Worm (Caenorhabditis elegans) whole organism, late embryonic: Measurements from ENCODE around the gene acdh-13.

Experiments
- C38D4.7 ChIP-seq: fragments of 200-800 bp; sonication (Bioruptor generic); optimal IDR thresholded peaks from 2 replicates; lab custom pipeline; 2018; ENCODE audit warnings: mild to moderate bottlenecking, missing genetic modification characterization, moderate library complexity, missing compliant biosample characterization
- F13H6.1 ChIP-seq: sonication (generic microtip); optimal IDR thresholded peaks from 2 replicates; lab custom pipeline; 2016; ENCODE audit warnings: missing genetic modification characterization, missing compliant biosample characterization
- K09A11.1 ChIP-seq: sonication (generic microtip); optimal IDR thresholded peaks from 2 replicates; lab custom pipeline; 2017; ENCODE audit warnings: antibody characterized with exemption, mild to moderate bottlenecking, missing genetic modification characterization, missing compliant biosample characterization; ENCODE audit not compliant: insufficient read depth
- ahr-1 ChIP-seq: sonication (generic microtip); optimal IDR thresholded peaks from 2 replicates; lab custom pipeline; 2016; ENCODE audit warnings: missing genetic modification characterization, missing compliant biosample characterization
- ama-1 ChIP-seq: fragments of 150-350 bp; optimal IDR thresholded peaks from 2 replicates; lab custom pipeline; 2014
- ceh-18 ChIP-seq: sonication (generic microtip); optimal IDR thresholded peaks from 2 replicates; lab custom pipeline; 2016; ENCODE audit warnings: missing genetic modification characterization, missing compliant biosample characterization
- ceh-19 ChIP-seq: fragments of 200-800 bp; sonication (Bioruptor generic); optimal IDR thresholded peaks from 2 replicates; lab custom pipeline; 2018; ENCODE audit warnings: mild to moderate bottlenecking, missing genetic modification characterization, missing compliant biosample characterization
- ceh-24 ChIP-seq: sonication (generic microtip); optimal IDR thresholded peaks from 2 replicates; lab custom pipeline; 2016; ENCODE audit warnings: mild to moderate bottlenecking, missing genetic modification characterization, missing compliant biosample characterization
- ceh-34 ChIP-seq: sonication (generic microtip); optimal IDR thresholded peaks from 2 replicates; lab custom pipeline; 2016; ENCODE audit warnings: mild to moderate bottlenecking, missing genetic modification characterization, missing compliant biosample characterization
- ceh-6 ChIP-seq: fragments of 200-800 bp; sonication (Bioruptor generic); optimal IDR thresholded peaks from 2 replicates; lab custom pipeline; 2018; ENCODE audit warnings: mild to moderate bottlenecking, missing genetic modification characterization, missing compliant biosample characterization
- dmd-4 ChIP-seq: sonication (generic microtip); optimal IDR thresholded peaks from 2 replicates; lab custom pipeline; 2016; ENCODE audit warnings: borderline replicate concordance, missing genetic modification characterization, missing compliant biosample characterization
- dve-1 ChIP-seq: sonication (generic microtip); optimal IDR thresholded peaks from 2 replicates; lab custom pipeline; 2017; ENCODE audit warnings: antibody characterized with exemption, mild to moderate bottlenecking, missing genetic modification characterization, missing compliant biosample characterization
- elt-2 ChIP-seq: sonication (generic microtip); optimal IDR thresholded peaks from 2 replicates; lab custom pipeline; 2016; ENCODE audit warnings: missing genetic modification reagents, missing genetic modification characterization, missing compliant biosample characterization
- ets-4 ChIP-seq: sonication (generic microtip); optimal IDR thresholded peaks from 2 replicates; lab custom pipeline; 2016; ENCODE audit warnings: missing genetic modification characterization, missing compliant biosample characterization
- fax-1 ChIP-seq: sonication (generic microtip); optimal IDR thresholded peaks from 2 replicates; lab custom pipeline; 2016; ENCODE audit warnings: missing genotype, missing genetic modification characterization, missing compliant biosample characterization
- fkh-10 ChIP-seq: fragments of 150-350 bp; optimal IDR thresholded peaks from 2 replicates; lab custom pipeline; 2014; ENCODE audit warnings: missing biosample characterization, missing genetic modification reagents, missing genetic modification characterization
- fkh-6 ChIP-seq: sonication (generic microtip); optimal IDR thresholded peaks from 2 replicates; lab custom pipeline; 2016; ENCODE audit warnings: missing genetic modification characterization, missing compliant biosample characterization
- gmeb-2 ChIP-seq: sonication (generic microtip); optimal IDR thresholded peaks from 2 replicates; lab custom pipeline; 2016; ENCODE audit warnings: missing genetic modification characterization, inconsistent platforms, missing compliant biosample characterization
- hlh-13 ChIP-seq: fragments of 200-800 bp; sonication (Bioruptor generic); optimal IDR thresholded peaks from 2 replicates; lab custom pipeline; 2018; ENCODE audit warnings: mild to moderate bottlenecking, missing genetic modification characterization, missing compliant biosample characterization
- hlh-30 ChIP-seq: sonication (generic microtip); optimal IDR thresholded peaks from 2 replicates; lab custom pipeline; 2017; ENCODE audit warnings: antibody characterized with exemption, missing genetic modification characterization, missing compliant biosample characterization; ENCODE audit not compliant: insufficient read depth
- hlh-6 ChIP-seq: sonication (generic microtip); optimal IDR thresholded peaks from 2 replicates; lab custom pipeline; 2016; ENCODE audit warnings: missing genotype, missing genetic modification characterization, missing compliant biosample characterization
- nhr-11 ChIP-seq: fragments of 150-350 bp; optimal IDR thresholded peaks from 2 replicates; lab custom pipeline; 2014; ENCODE audit warnings: missing biosample characterization, missing genetic modification characterization
- npax-4 ChIP-seq: sonication (generic microtip); optimal IDR thresholded peaks from 2 replicates; lab custom pipeline; 2016; ENCODE audit warnings: missing genetic modification characterization, missing compliant biosample characterization
- odd-2 ChIP-seq: sonication (generic microtip); optimal IDR thresholded peaks from 2 replicates; lab custom pipeline; 2017; ENCODE audit warnings: antibody characterized with exemption, mild to moderate bottlenecking, missing genetic modification characterization, missing compliant biosample characterization
- pat-9 ChIP-seq: fragments of 200-800 bp; sonication (Bioruptor generic); optimal IDR thresholded peaks from 2 replicates; lab custom pipeline; 2018; ENCODE audit warnings: mild to moderate bottlenecking, missing genetic modification characterization, moderate library complexity, missing compliant biosample characterization
- pax-1 ChIP-seq: fragments of 150-350 bp; optimal IDR thresholded peaks from 2 replicates; lab custom pipeline; 2014; ENCODE audit warnings: missing biosample characterization, missing genetic modification characterization
- pha-2 ChIP-seq: sonication (generic microtip); optimal IDR thresholded peaks from 2 replicates; lab custom pipeline; 2017; ENCODE audit warnings: mild to moderate bottlenecking, missing genetic modification characterization, missing compliant biosample characterization
- pqm-1 ChIP-seq: sonication (generic microtip); optimal IDR thresholded peaks from 2 replicates; lab custom pipeline; 2016; ENCODE audit warnings: missing genetic modification characterization, missing compliant biosample characterization
- pros-1 ChIP-seq: fragments of 150-350 bp; optimal IDR thresholded peaks from 2 replicates; lab custom pipeline; 2014; ENCODE audit warnings: missing biosample characterization, missing genetic modification reagents, missing genetic modification characterization
- ref-2 ChIP-seq: sonication (generic microtip); optimal IDR thresholded peaks from 2 replicates; lab custom pipeline; 2016; ENCODE audit warnings: missing genetic modification characterization, missing compliant biosample characterization
- rnt-1 ChIP-seq: sonication (generic microtip); optimal IDR thresholded peaks from 2 replicates; lab custom pipeline; 2016; ENCODE audit warnings: missing genetic modification characterization, missing compliant biosample characterization
- sox-2 ChIP-seq: fragments of 200-800 bp; sonication (Bioruptor generic); IDR thresholded peaks from 2 replicates; pipeline ENCODE4 v1.3.6; 2022; ENCODE audit warnings: missing genetic modification reagents, missing genetic modification characterization, missing compliant biosample characterization
- sox-4 ChIP-seq: sonication (generic microtip); optimal IDR thresholded peaks from 2 replicates; lab custom pipeline; 2017; ENCODE audit warnings: mild to moderate bottlenecking, missing genetic modification characterization, inconsistent platforms, missing compliant biosample characterization
- tbx-7 ChIP-seq: sonication (generic microtip); optimal IDR thresholded peaks from 2 replicates; lab custom pipeline; 2016; ENCODE audit warnings: missing genotype, missing genetic modification characterization, missing compliant biosample characterization
- unc-3 ChIP-seq, 2 experiments: fragments of 200-800 bp in 1 of 2; sonication (Bioruptor generic) in 1 of 2; sonication (generic microtip) in 1 of 2; conservative IDR thresholded peaks in 1 of 2; optimal IDR thresholded peaks in 1 of 2; 2 replicates each; pipeline versions ENCODE4 v1.3.6 to Lab custom; 2016 to 2022; ENCODE audit warnings: missing compliant biosample characterization in 2 of 2, missing genetic modification characterization in 2 of 2, missing genetic modification reagents in 1 of 2
- unc-55 ChIP-seq: sonication (generic microtip); optimal IDR thresholded peaks from 2 replicates; lab custom pipeline; 2017; ENCODE audit warnings: missing biosample characterization, missing genetic modification reagents, missing genetic modification characterization

Gene acdh-13

ce11 chrIV:8476166-8476565 is 22.5 kb downstream of the acdh-13 start:
- no peak for TF ChIP-seq hlh-30 (tag; lab: Kevin White, UChicago)
- TF ChIP-seq elt-2, result no peak
- no peak for TF ChIP-seq ref-2 (tag; lab: Kevin White, UChicago)
- no peak for TF ChIP-seq sox-4 (tag; lab: Kevin White, UChicago)
- no peak for TF ChIP-seq ahr-1 (tag; lab: Kevin White, UChicago)
- TF ChIP-seq pros-1 (tag; lab: Kevin White, UChicago), result no peak
- TF ChIP-seq ama-1, result no peak
- no peak for TF ChIP-seq fax-1 (tag; lab: Kevin White, UChicago)
- no peak for TF ChIP-seq gmeb-2 (tag; lab: Kevin White, UChicago)
- TF ChIP-seq C38D4.7 (GFP tag; lab: Kevin White, UChicago), result no peak

- TF ChIP-seq pqm-1 (tag; lab: Kevin White, UChicago), result no peak
Observed at ce11 chrIV:8475030-8475679, 23.5 kb downstream of the acdh-13 start.

ce11 chrIV:8473756-8474155 is 24.9 kb downstream of the acdh-13 start, which contains the start of gene C28C12.11:
C28C12.11 (plus strand) TSS chrIV:8474056.
- TF ChIP-seq rnt-1 (no peak), dve-1 (tag; lab: Kevin White, UChicago) (no peak), pha-2 (tag; lab: Kevin White, UChicago) (no peak), C38D4.7 (GFP tag; lab: Kevin White, UChicago) (no peak), K09A11.1 (tag; lab: Kevin White, UChicago) (no peak), sox-2 (GFP tag; lab: Robert Waterston, UW) (no peak), unc-55 (GFP tag; lab: Kevin White, UChicago) (no peak)

ce11 chrIV:8472493-8472892 is 26.1 kb downstream of the acdh-13 start, which contains the start of gene oat-1:
oat-1 (minus strand) TSS chrIV:8472593.
- TF ChIP-seq tbx-7 (tag; lab: Kevin White, UChicago), result no peak
- TF ChIP-seq pha-2 (tag; lab: Kevin White, UChicago), result no peak
- TF ChIP-seq ceh-19 (GFP tag; lab: Kevin White, UChicago), result no peak
- TF ChIP-seq hlh-13 (GFP tag; lab: Kevin White, UChicago), result no peak
- no peak for TF ChIP-seq hlh-30 (tag; lab: Kevin White, UChicago)
- TF ChIP-seq pat-9, result no peak
- no peak for TF ChIP-seq pax-1
- no peak for TF ChIP-seq ceh-24 (tag; lab: Kevin White, UChicago)
- TF ChIP-seq npax-4 (tag; lab: Kevin White, UChicago), result no peak
- TF ChIP-seq ceh-34 (tag; lab: Kevin White, UChicago), result no peak
- TF ChIP-seq dmd-4, result no peak
- TF ChIP-seq F13H6.1 (tag; lab: Kevin White, UChicago), result no peak
- no peak for TF ChIP-seq hlh-6 (tag; lab: Kevin White, UChicago)
- no peak for TF ChIP-seq unc-3 (GFP tag; conservative IDR thresholded peaks at IDR 0.05; lab: Robert Waterston, UW)
- no peak for TF ChIP-seq unc-3 (tag; optimal IDR thresholded peaks at IDR 0.05; lab: Kevin White, UChicago)
- TF ChIP-seq nhr-11 (tag; lab: Kevin White, UChicago), result no peak
- TF ChIP-seq ceh-6 (GFP tag; lab: Kevin White, UChicago), result no peak
- no peak for TF ChIP-seq pqm-1 (tag; lab: Kevin White, UChicago)
- TF ChIP-seq ama-1, result no peak
- no peak for TF ChIP-seq fkh-10 (GFP tag; lab: Kevin White, UChicago)
- TF ChIP-seq fkh-6 (tag; lab: Kevin White, UChicago), result no peak

ce11 chrIV:8464187-8464586 is 34.4 kb downstream of the acdh-13 start:
- no peak for TF ChIP-seq odd-2
- TF ChIP-seq ceh-18 (tag; lab: Kevin White, UChicago), result no peak
- TF ChIP-seq ets-4 (tag; lab: Kevin White, UChicago), result no peak
- TF ChIP-seq, all 69 proteins: peak for 0
